Fruit fly (Drosophila melanogaster): ENCODE measurements around the gene Ocho.

dm6 chr3L:14968553-14968952 lies 6.1 kb upstream of the Ocho start:
- no peak for TF ChIP-seq gl (tag; optimal IDR thresholded peaks at IDR 0.05)
- no peak for TF ChIP-seq CG32121 (GFP tag; IDR thresholded peaks at IDR 0.05)
